Fruit fly (Drosophila melanogaster) Kc167 (cell line): ENCODE measurements around the gene Bcat.

Experiments
- Myc ChIP-seq: fragments of >200 bp; optimal IDR thresholded peaks from 2 replicates; lab custom pipeline; 2017; ENCODE audit warnings: missing external identifiers
- Sin3A ChIP-seq: fragments of >200 bp; optimal IDR thresholded peaks from 2 replicates; lab custom pipeline; 2018; ENCODE audit warnings: missing external identifiers
- insv ChIP-seq: fragments of >200 bp; optimal IDR thresholded peaks from 3 replicates; lab custom pipeline; 2018; ENCODE audit warnings: missing external identifiers
- psq ChIP-seq: fragments of >200 bp; optimal IDR thresholded peaks from 2 replicates; lab custom pipeline; 2017; ENCODE audit warnings: missing external identifiers

- TF ChIP-seq insv (lab: Kevin White, UChicago) (no peak), Myc (lab: Kevin White, UChicago) (no peak), psq (no peak), Sin3A (lab: Kevin White, UChicago) (no peak)
Measured at dm6 chrX:13376520-13376919, 20.2 kb upstream of the Bcat start.
